Fruit fly (Drosophila melanogaster) whole organism, embryonic: ENCODE measurements around the gene CG10959.

Source experiments
- BtbVII ChIP-seq: fragments of 200-800 bp; sonication (Bioruptor generic); optimal IDR thresholded peaks from 3 replicates; lab custom pipeline; 2017; ENCODE audit warnings: missing biosample characterization, mild to moderate bottlenecking, missing genetic modification characterization
- CG10267 ChIP-seq: fragments of 200-800 bp; sonication (Bioruptor generic); optimal IDR thresholded peaks from 2 replicates; lab custom pipeline; 2018; ENCODE audit warnings: missing biosample characterization, mild to moderate bottlenecking, missing genetic modification characterization, moderate library complexity
- CG10654 ChIP-seq: fragments of 200-800 bp; sonication (Bioruptor generic); optimal IDR thresholded peaks from 2 replicates; lab custom pipeline; 2016; ENCODE audit warnings: missing biosample characterization, missing genetic modification characterization
- CG15011 ChIP-seq: fragments of 200-800 bp; sonication (Bioruptor generic); optimal IDR thresholded peaks from 3 replicates; lab custom pipeline; 2018; ENCODE audit warnings: missing biosample characterization, mild to moderate bottlenecking, missing genetic modification characterization
- CG1529 ChIP-seq: fragments of 200-800 bp; sonication (Bioruptor generic); optimal IDR thresholded peaks from 3 replicates; lab custom pipeline; 2018; ENCODE audit warnings: missing biosample characterization, missing genetic modification characterization
- CG18476 ChIP-seq: fragments of 200-800 bp; sonication (Bioruptor generic); optimal IDR thresholded peaks from 2 replicates; lab custom pipeline; 2016; ENCODE audit warnings: missing biosample characterization, mild to moderate bottlenecking, missing genetic modification characterization
- CG2875 ChIP-seq: fragments of 200-800 bp; sonication (Bioruptor generic); optimal IDR thresholded peaks from 2 replicates; lab custom pipeline; 2017; ENCODE audit warnings: missing biosample characterization, mild to moderate bottlenecking, missing genetic modification characterization, missing genetic modification reagents
- CG4854 ChIP-seq: fragments of 200-800 bp; sonication (Bioruptor generic); optimal IDR thresholded peaks from 2 replicates; lab custom pipeline; 2016; ENCODE audit warnings: missing biosample characterization, missing genetic modification characterization, inconsistent platforms
- CG6272 ChIP-seq: fragments of 200-800 bp; sonication (Bioruptor generic); IDR thresholded peaks from 2 replicates; pipeline ENCODE4 v1.3.6; 2022; ENCODE audit warnings: missing biosample characterization, missing genetic modification characterization
- CG6813 ChIP-seq: fragments of 200-800 bp; sonication (Bioruptor generic); optimal IDR thresholded peaks from 2 replicates; lab custom pipeline; 2017; ENCODE audit warnings: missing biosample characterization, missing genetic modification characterization, mild to moderate bottlenecking, moderate library complexity, missing genetic modification reagents
- CG6854 ChIP-seq: fragments of 200-800 bp; sonication (Bioruptor generic); optimal IDR thresholded peaks from 3 replicates; lab custom pipeline; 2017; ENCODE audit warnings: missing biosample characterization, mild to moderate bottlenecking, missing genetic modification characterization
- CG8944 ChIP-seq: fragments of 200-800 bp; sonication (Bioruptor generic); optimal IDR thresholded peaks from 3 replicates; lab custom pipeline; 2016; ENCODE audit warnings: missing biosample characterization, missing genetic modification characterization
- CG9437 ChIP-seq: fragments of 200-800 bp; sonication (Bioruptor generic); optimal IDR thresholded peaks from 2 replicates; lab custom pipeline; 2018; ENCODE audit warnings: missing biosample characterization, mild to moderate bottlenecking, missing genetic modification characterization
- Chrac-16 ChIP-seq: fragments of 200-800 bp; sonication (Bioruptor generic); optimal IDR thresholded peaks from 3 replicates; lab custom pipeline; 2016; ENCODE audit warnings: missing biosample characterization, missing genetic modification characterization
- Dip3 ChIP-seq: fragments of 200-800 bp; sonication (Bioruptor generic); optimal IDR thresholded peaks from 3 replicates; lab custom pipeline; 2016; ENCODE audit warnings: missing biosample characterization, missing genetic modification characterization
- Ets97D ChIP-seq: fragments of 200-800 bp; sonication (Bioruptor generic); optimal IDR thresholded peaks from 3 replicates; lab custom pipeline; 2016; ENCODE audit warnings: missing biosample characterization, missing genetic modification characterization
- Fer3 ChIP-seq: fragments of 200-800 bp; sonication (Bioruptor generic); optimal IDR thresholded peaks from 2 replicates; lab custom pipeline; 2018; ENCODE audit warnings: missing biosample characterization, mild to moderate bottlenecking, missing genetic modification characterization, moderate library complexity
- H2.0 ChIP-seq: fragments of 200-800 bp; sonication (Bioruptor generic); IDR thresholded peaks from 2 replicates; pipeline ENCODE4 v1.3.6; 2022; ENCODE audit warnings: missing biosample characterization, missing genetic modification characterization
- HLH4C ChIP-seq: fragments of 200-800 bp; sonication (Bioruptor generic); IDR thresholded peaks from 3 replicates; pipeline ENCODE4 v1.3.6; 2022; ENCODE audit warnings: missing biosample characterization, missing genetic modification characterization; ENCODE audit not compliant: partially characterized antibody
- HLH54F ChIP-seq: fragments of 200-800 bp; sonication (Bioruptor generic); optimal IDR thresholded peaks from 3 replicates; lab custom pipeline; 2016; ENCODE audit warnings: missing biosample characterization, missing genetic modification characterization
- Hmx ChIP-seq: fragments of 200-800 bp; sonication (Bioruptor generic); optimal IDR thresholded peaks from 2 replicates; lab custom pipeline; 2016; ENCODE audit warnings: missing biosample characterization, missing genetic modification characterization
- Hr39 ChIP-seq: fragments of >200 bp; optimal IDR thresholded peaks from 2 replicates; lab custom pipeline; 2017
- Hr51 ChIP-seq, 2 experiments: fragments of 200-800 bp; sonication (Bioruptor generic); optimal IDR thresholded peaks; 2 replicates in 1 of 2; 3 replicates in 1 of 2; lab custom pipeline; 2016 to 2018; ENCODE audit warnings: missing biosample characterization in 2 of 2, missing genetic modification characterization in 2 of 2, mild to moderate bottlenecking in 1 of 2, moderate library complexity in 1 of 2
- Hr78 ChIP-seq, 2 experiments: fragments of 200-800 bp in 1 of 2; fragments of >200 bp in 1 of 2; sonication (Bioruptor generic) in 1 of 2; optimal IDR thresholded peaks; 2 replicates each; lab custom pipeline; 2017 to 2019; ENCODE audit warnings: missing biosample characterization in 2 of 2, missing genetic modification characterization in 2 of 2, mild to moderate bottlenecking in 1 of 2, moderate library complexity in 1 of 2
- Lpt ChIP-seq: fragments of >200 bp; optimal IDR thresholded peaks from 2 replicates; lab custom pipeline; 2018; ENCODE audit warnings: missing biosample characterization, missing genetic modification characterization
- MBD-R2 ChIP-seq: fragments of 200-800 bp; sonication (Bioruptor generic); IDR thresholded peaks from 2 replicates; pipeline ENCODE4 v1.3.6; 2022; ENCODE audit warnings: missing biosample characterization, missing genetic modification characterization
- Nf-YB ChIP-seq: fragments of 200-800 bp; sonication (Bioruptor generic); optimal IDR thresholded peaks from 3 replicates; lab custom pipeline; 2019; ENCODE audit warnings: missing biosample characterization, mild to moderate bottlenecking, missing genetic modification characterization, moderate library complexity
- Oli ChIP-seq: fragments of 200-800 bp; sonication (Bioruptor generic); optimal IDR thresholded peaks from 2 replicates; lab custom pipeline; 2018; ENCODE audit warnings: missing biosample characterization, mild to moderate bottlenecking, missing genetic modification characterization, moderate library complexity
- Tbp ChIP-seq: fragments of >200 bp; optimal IDR thresholded peaks from 2 replicates; lab custom pipeline; 2018; ENCODE audit warnings: missing biosample characterization, missing genetic modification characterization
- Vsx1 ChIP-seq: fragments of 200-800 bp; sonication (Bioruptor generic); optimal IDR thresholded peaks from 2 replicates; lab custom pipeline; 2017; ENCODE audit warnings: missing biosample characterization, mild to moderate bottlenecking, missing genetic modification characterization, missing genetic modification reagents
- ac ChIP-seq: fragments of 200-800 bp; sonication (Bioruptor generic); optimal IDR thresholded peaks from 3 replicates; lab custom pipeline; 2017; ENCODE audit warnings: missing biosample characterization, mild to moderate bottlenecking, missing genetic modification characterization
- aop ChIP-seq: fragments of 200-800 bp; sonication (Bioruptor generic); IDR thresholded peaks from 2 replicates; pipeline ENCODE4 v1.3.6; 2022; ENCODE audit warnings: missing biosample characterization, missing genetic modification characterization
- bbx ChIP-seq: fragments of 200-800 bp; sonication (Bioruptor generic); IDR thresholded peaks from 2 replicates; pipeline ENCODE4 v1.3.6; 2022; ENCODE audit warnings: missing biosample characterization, missing genetic modification characterization; ENCODE audit not compliant: partially characterized antibody
- br ChIP-seq: fragments of >200 bp; optimal IDR thresholded peaks from 2 replicates; lab custom pipeline; 2017
- h ChIP-seq: fragments of >200 bp; optimal IDR thresholded peaks from 2 replicates; lab custom pipeline; 2017
- ham ChIP-seq: fragments of 200-800 bp; sonication (Bioruptor generic); IDR thresholded peaks from 2 replicates; pipeline ENCODE4 v1.3.6; 2022; ENCODE audit warnings: missing biosample characterization, missing genetic modification characterization
- kay ChIP-seq: fragments of 200-800 bp; sonication (Bioruptor generic); optimal IDR thresholded peaks from 2 replicates; lab custom pipeline; 2016; ENCODE audit warnings: missing biosample characterization, missing genetic modification characterization
- kni ChIP-seq: fragments of 200-800 bp; sonication (Bioruptor generic); optimal IDR thresholded peaks from 3 replicates; lab custom pipeline; 2017; ENCODE audit warnings: mild to moderate bottlenecking, missing biosample characterization, missing genetic modification reagents, missing genetic modification characterization
- knrl ChIP-seq: fragments of 200-800 bp; sonication (Bioruptor generic); IDR thresholded peaks from 3 replicates; pipeline ENCODE4 v1.3.6; 2022; ENCODE audit warnings: missing biosample characterization, missing genetic modification characterization; ENCODE audit not compliant: partially characterized antibody
- lab ChIP-seq: fragments of 200-800 bp; sonication (Bioruptor generic); optimal IDR thresholded peaks from 3 replicates; lab custom pipeline; 2017; ENCODE audit warnings: missing biosample characterization, missing genetic modification characterization, mild to moderate bottlenecking, moderate library complexity, missing genetic modification reagents
- mld ChIP-seq: fragments of 200-800 bp; sonication (Bioruptor generic); IDR thresholded peaks from 3 replicates; pipeline ENCODE4 v1.3.6; 2022; ENCODE audit warnings: missing biosample characterization, missing genetic modification characterization; ENCODE audit not compliant: partially characterized antibody
- oc ChIP-seq: fragments of 200-800 bp; sonication (Bioruptor generic); optimal IDR thresholded peaks from 2 replicates; lab custom pipeline; 2018; ENCODE audit warnings: missing biosample characterization, mild to moderate bottlenecking, missing genetic modification characterization, moderate library complexity
- pfk ChIP-seq: fragments of 200-800 bp; sonication (Bioruptor generic); optimal IDR thresholded peaks from 2 replicates; lab custom pipeline; 2018; ENCODE audit warnings: missing biosample characterization, mild to moderate bottlenecking, missing genetic modification characterization, moderate library complexity
- sens ChIP-seq: fragments of 200-800 bp; sonication (Bioruptor generic); peaks from one replicate; lab custom pipeline; 2016; ENCODE audit warnings: missing biosample characterization, missing genetic modification characterization
- sob ChIP-seq: fragments of 200-800 bp; sonication (Bioruptor generic); IDR thresholded peaks from 2 replicates; pipeline ENCODE4 v1.3.6; 2022; ENCODE audit warnings: missing biosample characterization, missing genetic modification characterization
- sqz ChIP-seq: fragments of 200-800 bp; sonication (Bioruptor generic); optimal IDR thresholded peaks from 3 replicates; lab custom pipeline; 2018; ENCODE audit warnings: missing biosample characterization, mild to moderate bottlenecking, missing genetic modification characterization
- stc ChIP-seq: fragments of 200-800 bp; sonication (Bioruptor generic); IDR thresholded peaks from 2 replicates; pipeline ENCODE4 v1.3.6; 2022; ENCODE audit warnings: missing biosample characterization, missing genetic modification characterization
- unc-4 ChIP-seq: fragments of 200-800 bp; sonication (Bioruptor generic); IDR thresholded peaks from 2 replicates; pipeline ENCODE4 v1.3.6; 2022; ENCODE audit warnings: missing biosample characterization, missing genetic modification characterization; ENCODE audit not compliant: partially characterized antibody
- zf30C ChIP-seq: fragments of 200-800 bp; sonication (Bioruptor generic); optimal IDR thresholded peaks from 3 replicates; lab custom pipeline; 2018; ENCODE audit warnings: missing biosample characterization, mild to moderate bottlenecking, missing genetic modification characterization

Gene CG10959

dm6 chrX:8114476-8115342 is 33.9 kb upstream of the CG10959 start (continued):
- TF ChIP-seq MBD-R2 (no peak; the same call in 1 of the 2 replicates), aop (GFP tag; lab: Robert Waterston, UW) (no peak), Chrac-16 (GFP tag; lab: Kevin White, UChicago) (peak; percentile 47), HLH4C (GFP tag; lab: Robert Waterston, UW) (no peak), Dip3 (GFP tag; lab: Kevin White, UChicago) (peak; percentile 47), pfk (GFP tag; lab: Kevin White, UChicago) (no peak), stc (peak; percentile 67), oc (peak; percentile 6), CG2875 (GFP tag; lab: Kevin White, UChicago) (peak; percentile 16), CG15011 (GFP tag; lab: Kevin White, UChicago) (peak; percentile 62), unc-4 (GFP tag; lab: Robert Waterston, UW) (no peak), Hmx (GFP tag; lab: Kevin White, UChicago) (no peak), kni (peak; percentile 11), CG10654 (GFP tag; lab: Kevin White, UChicago) (peak; percentile 42), Vsx1 (GFP tag; lab: Kevin White, UChicago) (no peak), Hr39 (lab: Kevin White, UChicago) (no peak), sqz (no peak), CG6854 (GFP tag; lab: Kevin White, UChicago) (peak; percentile 59), Hr51 (GFP tag; optimal IDR thresholded peaks at IDR 0.05; lab: Kevin White, UChicago) (peak; percentile 15 to 77), CG6813 (GFP tag; lab: Kevin White, UChicago) (peak; percentile 48), BtbVII (GFP tag; lab: Kevin White, UChicago) (peak; percentile 79), CG8944 (GFP tag; lab: Kevin White, UChicago) (peak; percentile 14), ham (GFP tag; lab: Robert Waterston, UW) (no peak), sens (GFP tag; lab: Kevin White, UChicago) (peak; percentile 67), zf30C (GFP tag; lab: Kevin White, UChicago) (no peak), sob (peak; percentile 62), CG6272 (no peak), Lpt (GFP tag; lab: Kevin White, UChicago) (no peak), bbx (GFP tag; lab: Robert Waterston, UW) (no peak), mld (GFP tag; lab: Robert Waterston, UW) (no peak), CG10267 (peak; percentile 39), Fer3 (tag; lab: Kevin White, UChicago) (peak; percentile 71), CG4854 (GFP tag; lab: Kevin White, UChicago) (peak; percentile 15), H2.0 (GFP tag; lab: Robert Waterston, UW) (peak; percentile 11; the same call in 1 of the 2 replicates), HLH54F (GFP tag; lab: Kevin White, UChicago) (peak; percentile 33), CG9437 (GFP tag; lab: Kevin White, UChicago) (peak; percentile 46), CG18476 (peak; percentile 22), kay (GFP tag; lab: Kevin White, UChicago) (no peak), lab (peak; percentile 85), Tbp (GFP tag; lab: Kevin White, UChicago) (no peak), h (no peak), Nf-YB (GFP tag; lab: Kevin White, UChicago) (no peak), knrl (GFP tag; lab: Robert Waterston, UW) (no peak), Oli (tag; lab: Kevin White, UChicago) (peak; percentile 71), Hr78 (GFP tag; optimal IDR thresholded peaks at IDR 0.05; lab: Kevin White, UChicago) (peak in 1 of 2 experiments; percentile 61), CG1529 (no peak), ac (GFP tag; lab: Kevin White, UChicago) (no peak), br (no peak), Ets97D (GFP tag; lab: Kevin White, UChicago) (no peak)
